Fruit fly (Drosophila melanogaster) whole organism, prepupa: ENCODE data around the gene PAN3.
A peak's percentile ranks its signal among the peaks of the same experiment; 100 is the strongest.

Experiments
- Blimp-1 ChIP-seq: fragments of 200-800 bp; sonication (Bioruptor generic); optimal IDR thresholded peaks from 3 replicates; lab custom pipeline; 2017; ENCODE audit warnings: missing biosample characterization, missing genetic modification characterization, mild to moderate bottlenecking, moderate library complexity, missing genetic modification reagents
- CG10631 ChIP-seq: fragments of 200-800 bp; sonication (Bioruptor generic); optimal IDR thresholded peaks from 2 replicates; lab custom pipeline; 2016; ENCODE audit warnings: missing biosample characterization, missing genetic modification characterization
- CG10669 ChIP-seq: fragments of 200-800 bp; sonication (Bioruptor generic); optimal IDR thresholded peaks from 3 replicates; lab custom pipeline; 2018; ENCODE audit warnings: missing biosample characterization, mild to moderate bottlenecking, missing genetic modification characterization, moderate library complexity
- CG11294 ChIP-seq: fragments of 200-800 bp; sonication (Bioruptor generic); IDR thresholded peaks from 2 replicates; pipeline ENCODE4 v1.3.6; 2022; ENCODE audit warnings: missing biosample characterization, missing genetic modification characterization
- CG1621 ChIP-seq: fragments of 200-800 bp; sonication (Bioruptor generic); optimal IDR thresholded peaks from 3 replicates; lab custom pipeline; 2018; ENCODE audit warnings: missing biosample characterization, mild to moderate bottlenecking, missing genetic modification characterization
- CG16779 ChIP-seq: fragments of 200-800 bp; sonication (Bioruptor generic); optimal IDR thresholded peaks from 3 replicates; lab custom pipeline; 2017; ENCODE audit warnings: missing biosample characterization, mild to moderate bottlenecking, missing genetic modification characterization
- CG3032 ChIP-seq: fragments of 200-800 bp; optimal IDR thresholded peaks from 2 replicates; lab custom pipeline; 2019; ENCODE audit warnings: missing biosample characterization, mild to moderate bottlenecking, missing genetic modification characterization, moderate library complexity
- CG31627 ChIP-seq: fragments of 200-800 bp; sonication (Bioruptor generic); optimal IDR thresholded peaks from 3 replicates; lab custom pipeline; 2016; ENCODE audit warnings: missing biosample characterization, missing genetic modification characterization
- CG34406 ChIP-seq: fragments of 200-800 bp; sonication (Bioruptor generic); optimal IDR thresholded peaks from 3 replicates; lab custom pipeline; 2016; ENCODE audit warnings: missing biosample characterization, missing genetic modification characterization
- CG4318 ChIP-seq: fragments of 200-800 bp; sonication (Bioruptor generic); optimal IDR thresholded peaks from 3 replicates; lab custom pipeline; 2017; ENCODE audit warnings: missing biosample characterization, mild to moderate bottlenecking, missing genetic modification characterization
- CG6792 ChIP-seq: fragments of 200-800 bp; sonication (Bioruptor generic); optimal IDR thresholded peaks from 3 replicates; lab custom pipeline; 2016; ENCODE audit warnings: missing biosample characterization, missing genetic modification characterization
- CG7368 ChIP-seq: fragments of 200-800 bp; sonication (Bioruptor generic); optimal IDR thresholded peaks from 3 replicates; lab custom pipeline; 2016; ENCODE audit warnings: missing biosample characterization, missing genetic modification characterization
- CG8119 ChIP-seq: fragments of 200-800 bp; sonication (Bioruptor generic); IDR thresholded peaks from 3 replicates; pipeline ENCODE4 v1.3.6; 2022; ENCODE audit warnings: missing biosample characterization, missing genetic modification characterization
- CG8319 ChIP-seq: fragments of 200-800 bp; sonication (Bioruptor generic); optimal IDR thresholded peaks from 3 replicates; lab custom pipeline; 2016; ENCODE audit warnings: missing biosample characterization, missing genetic modification characterization
- CG8632 ChIP-seq: fragments of 200-800 bp; sonication (Bioruptor generic); optimal IDR thresholded peaks from 3 replicates; lab custom pipeline; 2016; ENCODE audit warnings: missing biosample characterization, missing genetic modification characterization
- Eip75B ChIP-seq: fragments of 200-800 bp; sonication (Bioruptor generic); optimal IDR thresholded peaks from 3 replicates; lab custom pipeline; 2016; ENCODE audit warnings: missing biosample characterization, missing genetic modification characterization
- Eip78C ChIP-seq: fragments of 200-800 bp; sonication (Bioruptor generic); peaks from one replicate; lab custom pipeline; 2016; ENCODE audit warnings: missing biosample characterization, missing genetic modification characterization
- Eip93F ChIP-seq: fragments of 200-800 bp; sonication (Bioruptor generic); optimal IDR thresholded peaks from 2 replicates; lab custom pipeline; 2016; ENCODE audit warnings: missing biosample characterization, mild to moderate bottlenecking, missing genetic modification characterization
- Ets21C ChIP-seq: fragments of 200-800 bp; sonication (Bioruptor generic); optimal IDR thresholded peaks from 3 replicates; lab custom pipeline; 2016; ENCODE audit warnings: missing biosample characterization, missing genetic modification characterization
- Hr39 ChIP-seq: fragments of 200-800 bp; sonication (Bioruptor generic); optimal IDR thresholded peaks from 2 replicates; lab custom pipeline; 2016; ENCODE audit warnings: missing biosample characterization, missing genetic modification characterization
- Lpt ChIP-seq: fragments of 200-800 bp; sonication (Bioruptor generic); optimal IDR thresholded peaks from 3 replicates; lab custom pipeline; 2016; ENCODE audit warnings: missing biosample characterization, missing genetic modification characterization
- OdsH ChIP-seq: fragments of 200-800 bp; sonication (Bioruptor generic); optimal IDR thresholded peaks from 3 replicates; lab custom pipeline; 2016; ENCODE audit warnings: missing biosample characterization, missing genetic modification characterization
- Sox102F ChIP-seq: fragments of 200-800 bp; sonication (Bioruptor generic); optimal IDR thresholded peaks from 2 replicates; lab custom pipeline; 2016; ENCODE audit warnings: missing biosample characterization, mild to moderate bottlenecking, missing genetic modification characterization
- Sox14 ChIP-seq: fragments of 200-800 bp; sonication (Bioruptor generic); optimal IDR thresholded peaks from 3 replicates; lab custom pipeline; 2016; ENCODE audit warnings: missing biosample characterization, missing genetic modification characterization
- Sox15 ChIP-seq: fragments of 200-800 bp; sonication (Bioruptor generic); optimal IDR thresholded peaks from 3 replicates; lab custom pipeline; 2016; ENCODE audit warnings: missing biosample characterization, missing genetic modification characterization
- dac ChIP-seq: fragments of 200-800 bp; sonication (Bioruptor generic); optimal IDR thresholded peaks from 2 replicates; lab custom pipeline; 2017; ENCODE audit warnings: missing biosample characterization, mild to moderate bottlenecking, missing genetic modification characterization
- dsx ChIP-seq: fragments of 200-800 bp; optimal IDR thresholded peaks from 3 replicates; lab custom pipeline; 2019; ENCODE audit warnings: missing biosample characterization, mild to moderate bottlenecking, missing genetic modification characterization, moderate library complexity; ENCODE audit not compliant: poor library complexity, severe bottlenecking
- eg ChIP-seq: fragments of 200-800 bp; sonication (Bioruptor generic); IDR thresholded peaks from 3 replicates; pipeline ENCODE4 v1.3.6; 2022; ENCODE audit warnings: missing biosample characterization, missing genetic modification characterization
- esn ChIP-seq: fragments of 200-800 bp; sonication (Bioruptor generic); optimal IDR thresholded peaks from 2 replicates; lab custom pipeline; 2016; ENCODE audit warnings: missing biosample characterization, mild to moderate bottlenecking, missing genetic modification characterization, moderate library complexity
- fd59A ChIP-seq: fragments of 200-800 bp; sonication (Bioruptor generic); optimal IDR thresholded peaks from 2 replicates; lab custom pipeline; 2017; ENCODE audit warnings: missing biosample characterization, mild to moderate bottlenecking, missing genetic modification characterization, missing genetic modification reagents
- fd85E ChIP-seq: fragments of 200-800 bp; sonication (Bioruptor generic); optimal IDR thresholded peaks from 3 replicates; lab custom pipeline; 2016; ENCODE audit warnings: missing biosample characterization, missing genetic modification characterization
- fkh ChIP-seq: fragments of 200-800 bp; sonication (Bioruptor generic); optimal IDR thresholded peaks from 3 replicates; lab custom pipeline; 2017; ENCODE audit warnings: missing biosample characterization, mild to moderate bottlenecking, missing genetic modification characterization, moderate library complexity
- lz ChIP-seq: fragments of 200-800 bp; sonication (Bioruptor generic); optimal IDR thresholded peaks from 3 replicates; lab custom pipeline; 2016; ENCODE audit warnings: missing biosample characterization, missing genetic modification characterization
- pdm3 ChIP-seq: fragments of 200-800 bp; sonication (Bioruptor generic); optimal IDR thresholded peaks from 3 replicates; lab custom pipeline; 2016; ENCODE audit warnings: missing biosample characterization, missing genetic modification characterization
- salr ChIP-seq, 2 experiments: fragments of 200-800 bp; sonication (Bioruptor generic); optimal IDR thresholded peaks; 3 replicates each; lab custom pipeline; 2016 to 2018; ENCODE audit warnings: missing biosample characterization in 2 of 2, missing genetic modification characterization in 2 of 2, mild to moderate bottlenecking in 1 of 2
- spab ChIP-seq: fragments of 200-800 bp; sonication (Bioruptor generic); optimal IDR thresholded peaks from 2 replicates; lab custom pipeline; 2017; ENCODE audit warnings: missing biosample characterization, mild to moderate bottlenecking, missing genetic modification characterization, missing genetic modification reagents
- ss ChIP-seq, 2 experiments: fragments of 200-800 bp; sonication (Bioruptor generic); optimal IDR thresholded peaks; 2 replicates in 1 of 2; 3 replicates in 1 of 2; lab custom pipeline; 2017 to 2018; ENCODE audit warnings: mild to moderate bottlenecking in 2 of 2, missing biosample characterization in 2 of 2, missing genetic modification characterization in 2 of 2, moderate library complexity in 1 of 2
- vri ChIP-seq: fragments of 200-800 bp; sonication (Bioruptor generic); optimal IDR thresholded peaks from 3 replicates; lab custom pipeline; 2016; ENCODE audit warnings: missing biosample characterization, mild to moderate bottlenecking, missing genetic modification characterization

Gene PAN3

dm6 chr3L:3106908-3107821, 36.2 kb downstream of the PAN3 start, which contains the start of gene Cht7 (continued):
- no peak for TF ChIP-seq Eip93F (GFP tag; lab: Kevin White, UChicago)
- peak; percentile 87 for TF ChIP-seq fd59A (GFP tag; lab: Kevin White, UChicago)
- peak; percentile 93 for TF ChIP-seq dac (GFP tag; lab: Kevin White, UChicago)
- TF ChIP-seq OdsH (GFP tag; lab: Kevin White, UChicago): peak; percentile 94
- TF ChIP-seq eg: peak; percentile 93
- TF ChIP-seq Eip75B (GFP tag; lab: Kevin White, UChicago): peak; percentile 89
- peak; percentile 88 for TF ChIP-seq CG34406 (GFP tag; lab: Kevin White, UChicago)
- TF ChIP-seq dsx (GFP tag; lab: Kevin White, UChicago): peak; percentile 88
- TF ChIP-seq CG8632 (GFP tag; lab: Kevin White, UChicago): peak; percentile 86
- TF ChIP-seq fkh (GFP tag; lab: Kevin White, UChicago): no peak

dm6 chr3L:3108040-3108615, 37.2 kb downstream of the PAN3 start:
- no peak for TF ChIP-seq vri
- no peak for TF ChIP-seq pdm3
- TF ChIP-seq CG16779 (tag; lab: Kevin White, UChicago): no peak
- TF ChIP-seq CG8119 (GFP tag; lab: Robert Waterston, UW): no peak
- no peak for TF ChIP-seq CG4318 (GFP tag; lab: Kevin White, UChicago)
- TF ChIP-seq CG7368 (GFP tag; lab: Kevin White, UChicago): no peak
- TF ChIP-seq CG10669 (GFP tag; lab: Kevin White, UChicago): no peak
- no peak for TF ChIP-seq Sox102F
- no peak for TF ChIP-seq spab (GFP tag; lab: Kevin White, UChicago)
- TF ChIP-seq lz (GFP tag; lab: Kevin White, UChicago): no peak
- no peak for TF ChIP-seq CG1621 (tag; lab: Kevin White, UChicago)
- no peak for TF ChIP-seq Ets21C
- no peak for TF ChIP-seq Hr39 (GFP tag; lab: Kevin White, UChicago)
- no peak for TF ChIP-seq salr (GFP tag; optimal IDR thresholded peaks at IDR 0.05; lab: Kevin White, UChicago)
- TF ChIP-seq CG34406 (GFP tag; lab: Kevin White, UChicago): no peak
- no peak for TF ChIP-seq CG31627 (GFP tag; lab: Kevin White, UChicago)

dm6 chr3L:3108964-3109363, 38.0 kb downstream of the PAN3 start:
- TF ChIP-seq Eip93F (GFP tag; lab: Kevin White, UChicago) (no peak), CG11294 (GFP tag; lab: Robert Waterston, UW) (no peak), Blimp-1 (peak; percentile 96)
- TF ChIP-seq, all 60 proteins: peak for 1

- TF ChIP-seq fd85E (GFP tag; lab: Kevin White, UChicago) (no peak), spab (GFP tag; lab: Kevin White, UChicago) (peak; percentile 22), eg (no peak), CG3032 (tag; lab: Kevin White, UChicago) (peak; percentile 55), CG10631 (peak; percentile 35), Sox14 (GFP tag; lab: Kevin White, UChicago) (no peak), CG8319 (GFP tag; lab: Kevin White, UChicago) (peak; percentile 12), CG31627 (GFP tag; lab: Kevin White, UChicago) (peak; percentile 15), CG11294 (GFP tag; lab: Robert Waterston, UW) (no peak), CG6792 (peak; percentile 52), Lpt (GFP tag; lab: Kevin White, UChicago) (no peak), ss (GFP tag; optimal IDR thresholded peaks at IDR 0.05; lab: Kevin White, UChicago) (peak in 1 of 2 experiments; percentile 26), fd59A (GFP tag; lab: Kevin White, UChicago) (peak; percentile 51), lz (GFP tag; lab: Kevin White, UChicago) (peak; percentile 46), esn (GFP tag; lab: Kevin White, UChicago) (peak; percentile 62), Sox15 (peak; percentile 15), Eip75B (GFP tag; lab: Kevin White, UChicago) (peak; percentile 55), Eip78C (GFP tag; lab: Kevin White, UChicago) (peak; percentile 90), Blimp-1 (peak; percentile 78), CG8632 (GFP tag; lab: Kevin White, UChicago) (peak; percentile 14)
Observed at dm6 chr3L:3109417-3110090, 38.6 kb downstream of the PAN3 start.
